Worm (Caenorhabditis elegans): ENCODE measurements around the gene pfn-2.

pfn-2 gene

ce11 chrX:5319214-5319838 lies 34.5 kb downstream of the pfn-2 start (continued):
- TF ChIP-seq rcor-1 (GFP tag; IDR thresholded peaks at IDR 0.05) = peak; percentile 50
- no peak for TF ChIP-seq lsl-1 (GFP tag; optimal IDR thresholded peaks at IDR 0.05)

- TF ChIP-seq rpc-1 (optimal IDR thresholded peaks at IDR 0.05) = no peak
- no peak for TF ChIP-seq rpc-1 (tag; optimal IDR thresholded peaks at IDR 0.05)
- no peak for TF ChIP-seq ceh-79 (tag; optimal IDR thresholded peaks at IDR 0.05)
- TF ChIP-seq hlh-26 (GFP tag; conservative IDR thresholded peaks at IDR 0.05) = no peak
- TF ChIP-seq nhr-90 (tag; optimal IDR thresholded peaks at IDR 0.05) = no peak
- no peak for TF ChIP-seq F49E8.2 (tag; optimal IDR thresholded peaks at IDR 0.05; ENCODE audit: insufficient read depth)
- no peak for TF ChIP-seq ztf-18 (tag; optimal IDR thresholded peaks at IDR 0.05)
- no peak for TF ChIP-seq mes-4 (tag; optimal IDR thresholded peaks at IDR 0.05)
- no peak for TF ChIP-seq unc-130 (GFP tag; optimal IDR thresholded peaks at IDR 0.05)
- no peak for TF ChIP-seq ceh-27 (GFP tag; optimal IDR thresholded peaks at IDR 0.05)
- TF ChIP-seq snpc-1.1 (tag; optimal IDR thresholded peaks at IDR 0.05; ENCODE audit: insufficient read depth) = no peak
- no peak for TF ChIP-seq ztf-6 (GFP tag; IDR thresholded peaks at IDR 0.05)
- no peak for TF ChIP-seq repo-1 (tag; optimal IDR thresholded peaks at IDR 0.05)
- no peak for TF ChIP-seq madf-6 (GFP tag; IDR thresholded peaks at IDR 0.05)
- no peak for TF ChIP-seq dpff-1 (tag; optimal IDR thresholded peaks at IDR 0.05)
- TF ChIP-seq ztf-26 (tag; optimal IDR thresholded peaks at IDR 0.05) = no peak
Observed at ce11 chrX:5311174-5311573, 42.7 kb downstream of the pfn-2 start.

ce11 chrX:5309622-5310021 lies 44.2 kb downstream of the pfn-2 start:
- TF ChIP-seq tbp1 (GFP tag; optimal IDR thresholded peaks at IDR 0.05) = peak; percentile 67
- 0 out of 2 replicates have a peak, but pooled peaks have one; percentile 33 for TF ChIP-seq D2030.7 (GFP tag; IDR thresholded peaks at IDR 0.05)
- TF ChIP-seq Y95B8A.8 (GFP tag; IDR thresholded peaks at IDR 0.05) = no peak
- TF ChIP-seq rpc-1 (optimal IDR thresholded peaks at IDR 0.05) = peak; percentile 47
- TF ChIP-seq rpc-1 (tag; optimal IDR thresholded peaks at IDR 0.05) = peak; percentile 73
- peak; percentile 31 for TF ChIP-seq B0261.1 (tag; optimal IDR thresholded peaks at IDR 0.05)

- no peak for TF ChIP-seq ZK185.1 (tag; optimal IDR thresholded peaks at IDR 0.05; ENCODE audit: poor library complexity, severe bottlenecking)
- no peak for TF ChIP-seq ztf-6 (GFP tag; IDR thresholded peaks at IDR 0.05)
- TF ChIP-seq zim-3 (tag; optimal IDR thresholded peaks at IDR 0.05) = no peak
- no peak for TF ChIP-seq D2030.7 (GFP tag; IDR thresholded peaks at IDR 0.05)
- TF ChIP-seq snpc-4 (GFP tag; optimal IDR thresholded peaks at IDR 0.05) = no peak
- no peak for TF ChIP-seq snpc-4 (tag; optimal IDR thresholded peaks at IDR 0.05)
- TF ChIP-seq tbp1 (GFP tag; optimal IDR thresholded peaks at IDR 0.05) = no peak
- TF ChIP-seq hmg-20 (GFP tag; IDR thresholded peaks at IDR 0.05) = no peak
- no peak for TF ChIP-seq nfya-1 (tag; optimal IDR thresholded peaks at IDR 0.05; ENCODE audit: borderline replicate concordance, insufficient read depth)
- no peak for TF ChIP-seq mes-4 (tag; optimal IDR thresholded peaks at IDR 0.05)
- no peak for TF ChIP-seq ztf-26 (tag; optimal IDR thresholded peaks at IDR 0.05)
Observed at ce11 chrX:5303500-5303899, 50.4 kb downstream of the pfn-2 start, which contains the start of gene ags-3. Gene ags-3, minus strand, starts transcription at chrX:5303600.

All from whole organism, young adult.